Worm (Caenorhabditis elegans) whole organism, L1 larva: ENCODE measurements around the gene msd-4.

ENCODE experiments used
- alr-1 ChIP-seq: fragments of 200-800 bp; sonication (Bioruptor generic); optimal IDR thresholded peaks from 2 replicates; lab custom pipeline; 2018; ENCODE audit warnings: borderline replicate concordance, mild to moderate bottlenecking, missing genetic modification characterization, missing compliant biosample characterization
- ces-1 ChIP-seq: fragments of 150-350 bp; optimal IDR thresholded peaks from 2 replicates; lab custom pipeline; 2014; ENCODE audit warnings: missing biosample characterization, missing genetic modification reagents, missing genetic modification characterization
- hlh-17 ChIP-seq: fragments of 200-800 bp; sonication (Bioruptor generic); optimal IDR thresholded peaks from 2 replicates; lab custom pipeline; 2018; ENCODE audit warnings: missing genetic modification characterization, mild to moderate bottlenecking, missing compliant biosample characterization, moderate library complexity, borderline replicate concordance
- lin-39 ChIP-seq: fragments of 150-350 bp; optimal IDR thresholded peaks from 2 replicates; lab custom pipeline; 2014; ENCODE audit warnings: missing biosample characterization, missing genetic modification reagents, missing genetic modification characterization
- snpc-4 ChIP-seq: fragments of 150-350 bp; optimal IDR thresholded peaks from 2 replicates; lab custom pipeline; 2014; ENCODE audit warnings: missing biosample characterization, missing genetic modification characterization
- sox-4 ChIP-seq: sonication (generic microtip); optimal IDR thresholded peaks from 2 replicates; lab custom pipeline; 2016; ENCODE audit warnings: missing genetic modification characterization, missing compliant biosample characterization
- tbx-2 ChIP-seq: sonication (generic microtip); optimal IDR thresholded peaks from 2 replicates; lab custom pipeline; 2016; ENCODE audit warnings: missing genetic modification characterization, missing compliant biosample characterization
- zag-1 ChIP-seq: fragments of 150-350 bp; optimal IDR thresholded peaks from 2 replicates; lab custom pipeline; 2014; ENCODE audit warnings: missing biosample characterization, missing genetic modification characterization
- ztf-11 ChIP-seq, 2 experiments: sonication (generic microtip); optimal IDR thresholded peaks; 2 replicates each; lab custom pipeline; 2016 to 2017; ENCODE audit warnings: missing genetic modification characterization in 2 of 2, missing biosample characterization in 1 of 2, missing compliant biosample characterization in 1 of 2

DNA sequence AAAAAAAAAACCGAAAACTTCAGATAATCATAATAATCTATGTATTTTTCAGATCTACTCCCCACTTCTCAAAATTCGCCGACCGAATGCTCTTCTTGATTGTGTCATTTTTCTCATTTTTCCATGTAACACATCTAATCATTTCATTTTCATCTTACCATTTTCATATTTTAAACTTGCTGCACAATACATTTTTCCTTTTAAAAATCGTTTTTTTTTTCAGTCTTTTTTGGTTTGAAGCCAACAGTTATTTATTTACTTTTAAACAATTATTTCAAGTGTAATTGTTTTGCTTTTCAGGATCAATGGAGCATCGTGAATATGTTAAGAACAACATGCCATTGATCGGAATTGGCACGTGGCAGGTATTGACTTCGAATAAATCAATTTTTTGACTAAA is 9.5 kb downstream of the msd-4 start, which contains the start of gene C35D10.6:
- TF ChIP-seq ztf-11 (tag; optimal IDR thresholded peaks at IDR 0.05; lab: Kevin White, UChicago), result no peak
- TF ChIP-seq snpc-4 (tag; lab: Kevin White, UChicago), result no peak
- TF ChIP-seq lin-39, result no peak
- TF ChIP-seq tbx-2, result no peak
- TF ChIP-seq sox-4 (tag; lab: Kevin White, UChicago), result no peak
- TF ChIP-seq alr-1 (tag; lab: Kevin White, UChicago), result no peak
- TF ChIP-seq ces-1 (GFP tag; lab: Kevin White, UChicago), result no peak
- TF ChIP-seq zag-1 (tag; lab: Kevin White, UChicago), result no peak
- TF ChIP-seq hlh-17, result no peak
